Worm (Caenorhabditis elegans) whole organism, young adult: ENCODE measurements around the gene sdz-7.

Experiments used
- B0019.2 ChIP-seq: fragments of 200-800 bp; sonication (Bioruptor generic); conservative IDR thresholded peaks from 2 replicates; pipeline ENCODE4 v1.3.6; 2022; ENCODE audit warnings: missing genetic modification reagents, missing genetic modification characterization, missing compliant biosample characterization
- B0336.3 ChIP-seq: fragments of 200-800 bp; sonication (Bioruptor generic); IDR thresholded peaks from 2 replicates; pipeline ENCODE4 v1.3.6; 2022; ENCODE audit warnings: missing genetic modification characterization, missing compliant biosample characterization
- C06A6.2 ChIP-seq: fragments of 200-800 bp; sonication (Bioruptor generic); conservative IDR thresholded peaks from 2 replicates; pipeline ENCODE4 v1.3.6; 2022; ENCODE audit warnings: missing genetic modification characterization, missing compliant biosample characterization
- F10E7.11 ChIP-seq: sonication (generic microtip); optimal IDR thresholded peaks from 2 replicates; lab custom pipeline; 2017; ENCODE audit warnings: mild to moderate bottlenecking, missing genetic modification characterization, moderate library complexity, missing compliant biosample characterization
- F37B4.10 ChIP-seq: fragments of 200-800 bp; sonication (Bioruptor generic); IDR thresholded peaks from 2 replicates; pipeline ENCODE4 v1.3.6; 2022; ENCODE audit warnings: missing genetic modification characterization, missing compliant biosample characterization
- F57A8.1 ChIP-seq: fragments of 200-800 bp; sonication (Bioruptor generic); optimal IDR thresholded peaks from 2 replicates; lab custom pipeline; 2018; ENCODE audit warnings: mild to moderate bottlenecking, missing genetic modification characterization, moderate library complexity, missing compliant biosample characterization
- T07F8.4 ChIP-seq: sonication (generic microtip); optimal IDR thresholded peaks from 2 replicates; lab custom pipeline; 2016; ENCODE audit warnings: mild to moderate bottlenecking, missing genetic modification characterization, moderate library complexity, missing compliant biosample characterization
- Y79H2A.3 ChIP-seq: fragments of 200-800 bp; sonication (Bioruptor generic); conservative IDR thresholded peaks from 2 replicates; pipeline ENCODE4 v1.3.6; 2022; ENCODE audit warnings: missing genetic modification reagents, missing genetic modification characterization, missing compliant biosample characterization
- Y95B8A.8 ChIP-seq: fragments of 200-800 bp; sonication (Bioruptor generic); IDR thresholded peaks from 2 replicates; pipeline ENCODE4 v1.3.6; 2022; ENCODE audit warnings: missing genetic modification reagents, missing genetic modification characterization, missing compliant biosample characterization
- aptf-3 ChIP-seq: fragments of 200-800 bp; sonication (Bioruptor generic); IDR thresholded peaks from 2 replicates; pipeline ENCODE4 v1.3.6; 2022; ENCODE audit warnings: missing genetic modification characterization, missing compliant biosample characterization
- bed-1 ChIP-seq: fragments of 200-800 bp; sonication (Bioruptor generic); IDR thresholded peaks from 2 replicates; pipeline ENCODE4 v1.3.6; 2022; ENCODE audit warnings: missing genetic modification reagents, missing genetic modification characterization, missing compliant biosample characterization
- ccch-3 ChIP-seq: fragments of 200-800 bp; sonication (Bioruptor generic); optimal IDR thresholded peaks from 2 replicates; lab custom pipeline; 2018; ENCODE audit warnings: mild to moderate bottlenecking, missing genetic modification characterization, missing compliant biosample characterization
- ceh-58 ChIP-seq: fragments of 200-800 bp; sonication (Bioruptor generic); IDR thresholded peaks from 2 replicates; pipeline ENCODE4 v1.3.6; 2022; ENCODE audit warnings: missing genetic modification characterization, missing compliant biosample characterization
- ceh-91 ChIP-seq: fragments of 200-800 bp; sonication (Bioruptor generic); IDR thresholded peaks from 2 replicates; pipeline ENCODE4 v1.3.6; 2022; ENCODE audit warnings: missing genetic modification reagents, missing genetic modification characterization, missing compliant biosample characterization
- dox-1 ChIP-seq: fragments of 200-800 bp; sonication (Bioruptor generic); IDR thresholded peaks from 2 replicates; pipeline ENCODE4 v1.3.6; 2022; ENCODE audit warnings: missing genetic modification reagents, missing genetic modification characterization, missing compliant biosample characterization
- gei-17 ChIP-seq: fragments of 200-800 bp; sonication (Bioruptor generic); optimal IDR thresholded peaks from 2 replicates; lab custom pipeline; 2018; ENCODE audit warnings: mild to moderate bottlenecking, missing genetic modification characterization, missing compliant biosample characterization
- let-526 ChIP-seq: fragments of 200-800 bp; sonication (Bioruptor generic); IDR thresholded peaks from 2 replicates; pipeline ENCODE4 v1.3.6; 2022; ENCODE audit warnings: missing genetic modification reagents, missing genetic modification characterization, missing compliant biosample characterization
- let-607 ChIP-seq, 2 experiments: fragments of 200-800 bp in 1 of 2; sonication (Bioruptor generic) in 1 of 2; sonication (generic microtip) in 1 of 2; optimal IDR thresholded peaks; 2 replicates each; lab custom pipeline; 2016 to 2018; ENCODE audit warnings: mild to moderate bottlenecking in 2 of 2, missing compliant biosample characterization in 2 of 2, missing genetic modification characterization in 2 of 2, moderate library complexity in 2 of 2, missing genotype in 1 of 2
- lin-26 ChIP-seq: fragments of 200-800 bp; sonication (Bioruptor generic); IDR thresholded peaks from 2 replicates; pipeline ENCODE4 v1.3.6; 2022; ENCODE audit warnings: missing genetic modification reagents, missing genetic modification characterization, missing compliant biosample characterization
- lin-40 ChIP-seq: sonication (generic microtip); optimal IDR thresholded peaks from 2 replicates; lab custom pipeline; 2016; ENCODE audit warnings: missing genetic modification characterization, mild to moderate bottlenecking, missing compliant biosample characterization, missing genotype, missing genetic modification reagents
- lir-1 ChIP-seq: fragments of 200-800 bp; sonication (Bioruptor generic); conservative IDR thresholded peaks from 2 replicates; pipeline ENCODE4 v1.3.6; 2022; ENCODE audit warnings: missing genetic modification reagents, missing genetic modification characterization, missing compliant biosample characterization
- lsl-1 ChIP-seq: fragments of 200-800 bp; sonication (Bioruptor generic); optimal IDR thresholded peaks from 2 replicates; lab custom pipeline; 2018; ENCODE audit warnings: mild to moderate bottlenecking, missing genetic modification characterization, moderate library complexity, missing compliant biosample characterization
- lsy-27 ChIP-seq: sonication (generic microtip); optimal IDR thresholded peaks from 2 replicates; lab custom pipeline; 2017; ENCODE audit warnings: missing genetic modification characterization, mild to moderate bottlenecking, missing compliant biosample characterization, antibody characterized with exemption, missing genotype, borderline replicate concordance; ENCODE audit not compliant: insufficient read depth
- madf-3 ChIP-seq: fragments of 200-800 bp; sonication (Bioruptor generic); IDR thresholded peaks from 2 replicates; pipeline ENCODE4 v1.3.6; 2022; ENCODE audit warnings: missing genetic modification reagents, missing genetic modification characterization, missing compliant biosample characterization
- mel-28 ChIP-seq: sonication (generic microtip); optimal IDR thresholded peaks from 2 replicates; lab custom pipeline; 2016; ENCODE audit warnings: borderline replicate concordance, mild to moderate bottlenecking, missing genetic modification characterization, missing compliant biosample characterization
- mxl-1 ChIP-seq: sonication (generic microtip); optimal IDR thresholded peaks from 2 replicates; lab custom pipeline; 2016; ENCODE audit warnings: missing genetic modification characterization, missing compliant biosample characterization
- nfya-2 ChIP-seq: fragments of 200-800 bp; sonication (Bioruptor generic); IDR thresholded peaks from 2 replicates; pipeline ENCODE4 v1.3.6; 2022; ENCODE audit warnings: missing genetic modification reagents, missing genetic modification characterization, missing compliant biosample characterization
- nfyb-1 ChIP-seq: fragments of 200-800 bp; sonication (Bioruptor generic); IDR thresholded peaks from 2 replicates; pipeline ENCODE4 v1.3.6; 2022; ENCODE audit warnings: missing genetic modification reagents, missing genetic modification characterization, missing compliant biosample characterization
- nhr-179 ChIP-seq: sonication (generic microtip); optimal IDR thresholded peaks from 2 replicates; lab custom pipeline; 2016; ENCODE audit warnings: mild to moderate bottlenecking, missing genetic modification characterization, missing compliant biosample characterization
- nhr-80 ChIP-seq: sonication (generic microtip); optimal IDR thresholded peaks from 2 replicates; lab custom pipeline; 2016; ENCODE audit warnings: missing genetic modification characterization, missing compliant biosample characterization
- pha-4 ChIP-seq: fragments of 150-350 bp; sonication (generic microtip); optimal IDR thresholded peaks from 2 replicates; lab custom pipeline; 2014; ENCODE audit warnings: missing biosample characterization, missing genetic modification reagents, missing genetic modification characterization
- sdz-38 ChIP-seq: sonication (generic microtip); optimal IDR thresholded peaks from 2 replicates; lab custom pipeline; 2016; ENCODE audit warnings: missing genotype, missing genetic modification characterization, missing compliant biosample characterization
- snpc-1.1 ChIP-seq: sonication (generic microtip); optimal IDR thresholded peaks from 2 replicates; lab custom pipeline; 2017; ENCODE audit warnings: missing genetic modification characterization, mild to moderate bottlenecking, missing compliant biosample characterization, antibody characterized with exemption, moderate library complexity, missing genotype, missing genetic modification reagents; ENCODE audit not compliant: insufficient read depth
- snpc-1.3 ChIP-seq: sonication (generic microtip); optimal IDR thresholded peaks from 2 replicates; lab custom pipeline; 2017; ENCODE audit warnings: missing genetic modification characterization, mild to moderate bottlenecking, missing compliant biosample characterization, antibody characterized with exemption, moderate library complexity, missing genotype, missing genetic modification reagents; ENCODE audit not compliant: insufficient read depth
- snpc-4 ChIP-seq, 5 experiments: fragments of 150-350 bp in 1 of 5; sonication (generic microtip) in 4 of 5; optimal IDR thresholded peaks; 2 replicates each; lab custom pipeline; 2014 to 2018; ENCODE audit warnings: missing genetic modification characterization in 5 of 5, missing biosample characterization in 3 of 5, antibody characterized with exemption in 2 of 5, mild to moderate bottlenecking in 2 of 5, missing compliant biosample characterization in 2 of 5, missing genotype in 2 of 5, moderate library complexity in 2 of 5, missing genetic modification reagents in 1 of 5
- xnd-1 ChIP-seq: sonication (generic microtip); optimal IDR thresholded peaks from 2 replicates; lab custom pipeline; 2016; ENCODE audit warnings: missing genotype, missing genetic modification reagents, missing genetic modification characterization, missing compliant biosample characterization
- zim-3 ChIP-seq: sonication (generic microtip); optimal IDR thresholded peaks from 2 replicates; lab custom pipeline; 2017; ENCODE audit warnings: mild to moderate bottlenecking, missing genetic modification characterization, moderate library complexity, missing compliant biosample characterization
- ztf-18 ChIP-seq: sonication (generic microtip); optimal IDR thresholded peaks from 2 replicates; lab custom pipeline; 2016; ENCODE audit warnings: missing genotype, mild to moderate bottlenecking, missing genetic modification characterization, missing compliant biosample characterization
- ztf-3 ChIP-seq: fragments of 200-800 bp; sonication (Bioruptor generic); optimal IDR thresholded peaks from 2 replicates; lab custom pipeline; 2018; ENCODE audit warnings: mild to moderate bottlenecking, missing genetic modification characterization, missing compliant biosample characterization
- ztf-6 ChIP-seq: fragments of 200-800 bp; sonication (Bioruptor generic); IDR thresholded peaks from 2 replicates; pipeline ENCODE4 v1.3.6; 2022; ENCODE audit warnings: missing genetic modification reagents, missing genetic modification characterization, missing compliant biosample characterization

sdz-7 gene

ce11 chrII:3864652-3865051 is 13.1 kb downstream of the sdz-7 start, which contains the start of gene nhr-261:
Gene nhr-261, minus strand, starts transcription at chrII:3864752.
- TF ChIP-seq C06A6.2 (no peak), mel-28 (tag; lab: Kevin White, UChicago) (no peak)
- TF ChIP-seq, all 124 proteins: peak for 0

- TF ChIP-seq ceh-58: no peak
- TF ChIP-seq snpc-1.1 (tag; lab: Kevin White, UChicago): no peak
- no peak for TF ChIP-seq lsy-27
- no peak for TF ChIP-seq madf-3
- no peak for TF ChIP-seq F37B4.10
- no peak for TF ChIP-seq nfya-2 (GFP tag; lab: Robert Waterston, UW)
- TF ChIP-seq ccch-3 (GFP tag; lab: Kevin White, UChicago): no peak
- TF ChIP-seq let-607 (tag; optimal IDR thresholded peaks at IDR 0.05; lab: Kevin White, UChicago): no peak
- TF ChIP-seq mxl-1 (tag; lab: Kevin White, UChicago): no peak
- no peak for TF ChIP-seq lin-40 (tag; lab: Kevin White, UChicago)
- no peak for TF ChIP-seq pha-4 (tag; lab: Kevin White, UChicago)
- no peak for TF ChIP-seq sdz-38
- no peak for TF ChIP-seq Y95B8A.8 (GFP tag; lab: Robert Waterston, UW)
- no peak for TF ChIP-seq B0336.3 (GFP tag; lab: Robert Waterston, UW)
Observed at ce11 chrII:3862053-3862452, 15.7 kb downstream of the sdz-7 start.

- TF ChIP-seq let-526: no peak
- no peak for TF ChIP-seq xnd-1 (tag; lab: Kevin White, UChicago)
- no peak for TF ChIP-seq T07F8.4
- TF ChIP-seq sdz-38: no peak
- TF ChIP-seq lin-40 (tag; lab: Kevin White, UChicago): no peak
- no peak for TF ChIP-seq nfya-2 (GFP tag; lab: Robert Waterston, UW)
- no peak for TF ChIP-seq zim-3 (tag; lab: Kevin White, UChicago)
- no peak for TF ChIP-seq dox-1 (GFP tag; lab: Robert Waterston, UW)
- no peak for TF ChIP-seq snpc-1.3 (tag; lab: Kevin White, UChicago)
- TF ChIP-seq nfyb-1 (GFP tag; lab: Robert Waterston, UW): no peak
- TF ChIP-seq lin-26 (GFP tag; lab: Robert Waterston, UW): no peak
- no peak for TF ChIP-seq gei-17 (GFP tag; lab: Kevin White, UChicago)
- no peak for TF ChIP-seq B0019.2 (GFP tag; lab: Robert Waterston, UW)
- no peak for TF ChIP-seq nhr-179
- TF ChIP-seq F10E7.11 (tag; lab: Kevin White, UChicago): no peak
- no peak for TF ChIP-seq aptf-3 (GFP tag; lab: Robert Waterston, UW)
- TF ChIP-seq Y95B8A.8 (GFP tag; lab: Robert Waterston, UW): no peak
- no peak for TF ChIP-seq bed-1 (GFP tag; lab: Robert Waterston, UW)
- no peak for TF ChIP-seq ztf-18
- no peak for TF ChIP-seq snpc-1.1 (tag; lab: Kevin White, UChicago)
- TF ChIP-seq, all 124 proteins: peak for 0
Observed at ce11 chrII:3860826-3861225, 16.9 kb downstream of the sdz-7 start, which contains the start of gene oac-11. Gene oac-11, minus strand, starts transcription at chrII:3860926.

DNA sequence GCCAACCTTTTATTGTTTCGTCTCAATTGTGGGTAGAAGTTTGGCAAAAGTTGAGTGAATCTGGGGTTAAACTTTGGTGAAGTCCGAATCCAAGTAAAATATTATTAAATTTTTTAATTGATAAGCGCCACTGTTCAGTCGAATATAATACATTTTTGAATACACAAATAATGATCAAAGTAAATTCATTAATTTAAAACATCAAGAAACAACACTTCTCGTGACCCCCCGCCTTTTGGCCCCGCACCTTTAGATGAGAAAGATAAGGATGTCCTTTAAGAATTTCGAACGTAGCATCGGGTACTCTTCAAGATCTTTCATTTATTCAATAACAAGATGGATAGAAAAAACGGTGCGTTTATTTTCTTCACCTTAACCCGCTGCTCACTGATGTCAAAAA is 25.1 kb downstream of the sdz-7 start, which contains the start of gene nhr-257:
Gene nhr-257, plus strand, starts transcription at position 301 of the 400 bp plus-strand sequence.
- TF ChIP-seq ztf-6 (GFP tag; lab: Robert Waterston, UW): no peak
- no peak for TF ChIP-seq F37B4.10
- TF ChIP-seq ztf-3 (GFP tag; lab: Kevin White, UChicago): no peak
- no peak for TF ChIP-seq ceh-91 (GFP tag; lab: Robert Waterston, UW)
- no peak for TF ChIP-seq snpc-4 (GFP tag; optimal IDR thresholded peaks at IDR 0.05; lab: Kevin White, UChicago)
- no peak for TF ChIP-seq snpc-4 (tag; optimal IDR thresholded peaks at IDR 0.05; lab: Kevin White, UChicago)
- no peak for TF ChIP-seq nhr-80 (tag; lab: Kevin White, UChicago)
- TF ChIP-seq F57A8.1 (GFP tag; lab: Kevin White, UChicago): no peak
- no peak for TF ChIP-seq Y79H2A.3 (GFP tag; lab: Robert Waterston, UW)
- TF ChIP-seq lsl-1 (GFP tag; lab: Kevin White, UChicago): no peak
- no peak for TF ChIP-seq Y95B8A.8 (GFP tag; lab: Robert Waterston, UW)
- no peak for TF ChIP-seq lir-1 (GFP tag; lab: Robert Waterston, UW)
